Worm (Caenorhabditis elegans) whole organism, young adult: ENCODE results near the gene F14D2.14.
A peak's percentile ranks its signal among the peaks of the same experiment; 100 is the strongest.

Experiments used
- B0019.2 ChIP-seq: fragments of 200-800 bp; sonication (Bioruptor generic); conservative IDR thresholded peaks from 2 replicates; pipeline ENCODE4 v1.3.6; 2022; ENCODE audit warnings: missing genetic modification reagents, missing genetic modification characterization, missing compliant biosample characterization
- C06A6.2 ChIP-seq: fragments of 200-800 bp; sonication (Bioruptor generic); conservative IDR thresholded peaks from 2 replicates; pipeline ENCODE4 v1.3.6; 2022; ENCODE audit warnings: missing genetic modification characterization, missing compliant biosample characterization
- D2030.7 ChIP-seq: fragments of 200-800 bp; sonication (Bioruptor generic); IDR thresholded peaks from 2 replicates; pipeline ENCODE4 v1.3.6; 2022; ENCODE audit warnings: missing genetic modification reagents, missing genetic modification characterization, missing compliant biosample characterization
- F23B12.7 ChIP-seq: sonication (generic microtip); optimal IDR thresholded peaks from 2 replicates; lab custom pipeline; 2017; ENCODE audit warnings: missing genetic modification characterization, mild to moderate bottlenecking, missing compliant biosample characterization, antibody characterized with exemption, moderate library complexity; ENCODE audit not compliant: insufficient read depth
- F33H1.4 ChIP-seq: fragments of 200-800 bp; sonication (Bioruptor generic); IDR thresholded peaks from 2 replicates; pipeline ENCODE4 v1.3.6; 2022; ENCODE audit warnings: missing genetic modification reagents, missing genetic modification characterization, missing compliant biosample characterization
- F49E8.2 ChIP-seq: sonication (generic microtip); optimal IDR thresholded peaks from 3 replicates; lab custom pipeline; 2017; ENCODE audit warnings: missing genetic modification characterization, mild to moderate bottlenecking, missing compliant biosample characterization, antibody characterized with exemption, moderate library complexity; ENCODE audit not compliant: insufficient read depth
- Y67H2A.10 ChIP-seq: fragments of 200-800 bp; sonication (Bioruptor generic); conservative IDR thresholded peaks from 2 replicates; pipeline ENCODE4 v1.3.6; 2022; ENCODE audit warnings: missing genetic modification reagents, missing genetic modification characterization, missing compliant biosample characterization
- akir-1 ChIP-seq: fragments of 200-800 bp; sonication (Bioruptor generic); optimal IDR thresholded peaks from 2 replicates; lab custom pipeline; 2018; ENCODE audit warnings: mild to moderate bottlenecking, missing genetic modification characterization, moderate library complexity, missing compliant biosample characterization
- aptf-2 ChIP-seq: fragments of 200-800 bp; sonication (Bioruptor generic); conservative IDR thresholded peaks from 2 replicates; pipeline ENCODE4 v1.3.6; 2022; ENCODE audit warnings: missing genetic modification reagents, missing genetic modification characterization, missing compliant biosample characterization
- atf-7 ChIP-seq: sonication (generic microtip); optimal IDR thresholded peaks from 2 replicates; lab custom pipeline; 2017; ENCODE audit warnings: mild to moderate bottlenecking, missing genetic modification characterization, missing compliant biosample characterization
- cebp-2 ChIP-seq: fragments of 200-800 bp; sonication (Bioruptor generic); IDR thresholded peaks from 2 replicates; pipeline ENCODE4 v1.3.6; 2022; ENCODE audit warnings: missing genetic modification characterization, missing compliant biosample characterization
- ceh-40 ChIP-seq: fragments of 200-800 bp; sonication (Bioruptor generic); IDR thresholded peaks from 2 replicates; pipeline ENCODE4 v1.3.6; 2022; ENCODE audit warnings: missing genetic modification characterization, missing compliant biosample characterization
- dox-1 ChIP-seq: fragments of 200-800 bp; sonication (Bioruptor generic); IDR thresholded peaks from 2 replicates; pipeline ENCODE4 v1.3.6; 2022; ENCODE audit warnings: missing genetic modification reagents, missing genetic modification characterization, missing compliant biosample characterization
- dpff-1 ChIP-seq: sonication (generic microtip); optimal IDR thresholded peaks from 2 replicates; lab custom pipeline; 2017; ENCODE audit warnings: mild to moderate bottlenecking, missing genetic modification characterization, missing compliant biosample characterization
- efl-1 ChIP-seq: fragments of 150-350 bp; optimal IDR thresholded peaks from 2 replicates; lab custom pipeline; 2014; ENCODE audit warnings: missing biosample characterization, missing genetic modification reagents, missing genetic modification characterization
- hlh-12 ChIP-seq: sonication (generic microtip); optimal IDR thresholded peaks from 2 replicates; lab custom pipeline; 2016; ENCODE audit warnings: missing genetic modification characterization, missing compliant biosample characterization
- hsf-1 ChIP-seq: fragments of 200-800 bp; sonication (Bioruptor generic); IDR thresholded peaks from 2 replicates; pipeline ENCODE4 v1.3.6; 2022; ENCODE audit warnings: missing genetic modification reagents, missing genetic modification characterization, missing compliant biosample characterization
- lin-35 ChIP-seq, 3 experiments: fragments of 150-350 bp in 2 of 3; sonication (generic microtip) in 1 of 3; optimal IDR thresholded peaks; 2 replicates each; lab custom pipeline; 2014 to 2018; ENCODE audit warnings: missing biosample characterization in 3 of 3, missing genetic modification characterization in 3 of 3, missing genetic modification reagents in 3 of 3
- lsl-1 ChIP-seq: fragments of 200-800 bp; sonication (Bioruptor generic); optimal IDR thresholded peaks from 2 replicates; lab custom pipeline; 2018; ENCODE audit warnings: mild to moderate bottlenecking, missing genetic modification characterization, moderate library complexity, missing compliant biosample characterization
- madf-6 ChIP-seq: fragments of 200-800 bp; sonication (Bioruptor generic); IDR thresholded peaks from 2 replicates; pipeline ENCODE4 v1.3.6; 2022; ENCODE audit warnings: missing genetic modification reagents, missing genetic modification characterization, missing compliant biosample characterization
- madf-8 ChIP-seq: fragments of 200-800 bp; sonication (Bioruptor generic); conservative IDR thresholded peaks from 2 replicates; pipeline ENCODE4 v1.3.6; 2022; ENCODE audit warnings: missing genetic modification reagents, missing genetic modification characterization, missing compliant biosample characterization
- mcd-1 ChIP-seq: fragments of 200-800 bp; sonication (Bioruptor generic); IDR thresholded peaks from 2 replicates; pipeline ENCODE4 v1.3.6; 2022; ENCODE audit warnings: missing genetic modification reagents, missing genetic modification characterization, missing compliant biosample characterization
- mel-28 ChIP-seq: sonication (generic microtip); optimal IDR thresholded peaks from 2 replicates; lab custom pipeline; 2016; ENCODE audit warnings: borderline replicate concordance, mild to moderate bottlenecking, missing genetic modification characterization, missing compliant biosample characterization
- nhr-120 ChIP-seq: fragments of 200-800 bp; sonication (Bioruptor generic); IDR thresholded peaks from 2 replicates; pipeline ENCODE4 v1.3.6; 2022; ENCODE audit warnings: missing genetic modification characterization, missing compliant biosample characterization
- pbrm-1 ChIP-seq: fragments of 200-800 bp; sonication (Bioruptor generic); IDR thresholded peaks from 2 replicates; pipeline ENCODE4 v1.3.6; 2022; ENCODE audit warnings: missing genetic modification reagents, missing genetic modification characterization, missing compliant biosample characterization
- pha-4 ChIP-seq: fragments of 150-350 bp; sonication (generic microtip); optimal IDR thresholded peaks from 2 replicates; lab custom pipeline; 2014; ENCODE audit warnings: missing biosample characterization, missing genetic modification reagents, missing genetic modification characterization
- repo-1 ChIP-seq: sonication (generic microtip); optimal IDR thresholded peaks from 2 replicates; lab custom pipeline; 2017; ENCODE audit warnings: mild to moderate bottlenecking, missing genetic modification characterization, missing compliant biosample characterization
- rpc-1 ChIP-seq, 2 experiments: fragments of 150-350 bp in 1 of 2; sonication (generic microtip) in 1 of 2; optimal IDR thresholded peaks; 2 replicates each; lab custom pipeline; 2014 to 2018; ENCODE audit warnings: missing biosample characterization in 1 of 2, missing genetic modification characterization in 1 of 2, missing genetic modification reagents in 1 of 2, missing genotype in 1 of 2
- sdz-38 ChIP-seq: sonication (generic microtip); optimal IDR thresholded peaks from 2 replicates; lab custom pipeline; 2016; ENCODE audit warnings: missing genotype, missing genetic modification characterization, missing compliant biosample characterization
- snpc-4 ChIP-seq, 5 experiments: fragments of 150-350 bp in 1 of 5; sonication (generic microtip) in 4 of 5; optimal IDR thresholded peaks; 2 replicates each; lab custom pipeline; 2014 to 2018; ENCODE audit warnings: missing genetic modification characterization in 5 of 5, missing biosample characterization in 3 of 5, antibody characterized with exemption in 2 of 5, mild to moderate bottlenecking in 2 of 5, missing compliant biosample characterization in 2 of 5, missing genotype in 2 of 5, moderate library complexity in 2 of 5, missing genetic modification reagents in 1 of 5
- tbp1 ChIP-seq: fragments of 200-800 bp; sonication (Bioruptor generic); optimal IDR thresholded peaks from 2 replicates; lab custom pipeline; 2018; ENCODE audit warnings: mild to moderate bottlenecking, missing genetic modification characterization, missing compliant biosample characterization
- ztf-22 ChIP-seq: fragments of 200-800 bp; sonication (Bioruptor generic); optimal IDR thresholded peaks from 2 replicates; lab custom pipeline; 2018; ENCODE audit warnings: mild to moderate bottlenecking, missing genetic modification characterization, moderate library complexity, missing compliant biosample characterization
- ztf-3 ChIP-seq: fragments of 200-800 bp; sonication (Bioruptor generic); optimal IDR thresholded peaks from 2 replicates; lab custom pipeline; 2018; ENCODE audit warnings: mild to moderate bottlenecking, missing genetic modification characterization, missing compliant biosample characterization

The F14D2.14 gene

ce11 chrII:3365569-3365968 lies 17.8 kb upstream of the F14D2.14 start:
- TF ChIP-seq dox-1 (GFP tag; lab: Robert Waterston, UW) = peak; percentile 69
- peak; percentile 45 for TF ChIP-seq F33H1.4 (GFP tag; lab: Robert Waterston, UW)
- TF ChIP-seq pbrm-1 (GFP tag; lab: Robert Waterston, UW) = 0 out of 2 replicates have a peak, but pooled peaks have one; percentile 44
- TF ChIP-seq madf-6 (GFP tag; lab: Robert Waterston, UW) = 0 out of 2 replicates have a peak, but pooled peaks have one; percentile 20
- TF ChIP-seq cebp-2 (GFP tag; lab: Robert Waterston, UW) = 0 out of 2 replicates have a peak, but pooled peaks have one; percentile 42
- TF ChIP-seq hsf-1 = peak; percentile 96

ce11 chrII:3358834-3359233 lies 11.0 kb upstream of the F14D2.14 start, which contains the start of the genes lido-14 and bath-27:
Gene lido-14 (plus strand): TSS chrII:3359134.
Gene bath-27 (plus strand): TSS chrII:3359139.
- TF ChIP-seq F49E8.2 (tag; lab: Kevin White, UChicago) (no peak), aptf-2 (GFP tag; lab: Robert Waterston, UW) (no peak), Y67H2A.10 (GFP tag; lab: Robert Waterston, UW) (no peak), hlh-12 (tag; lab: Kevin White, UChicago) (no peak), ztf-22 (GFP tag; lab: Kevin White, UChicago) (no peak), repo-1 (tag; lab: Kevin White, UChicago) (no peak), akir-1 (GFP tag; lab: Kevin White, UChicago) (no peak), cebp-2 (GFP tag; lab: Robert Waterston, UW) (no peak), ztf-3 (GFP tag; lab: Kevin White, UChicago) (no peak), mcd-1 (no peak), sdz-38 (tag; lab: Kevin White, UChicago) (no peak), pha-4 (tag; lab: Kevin White, UChicago) (no peak), mel-28 (tag; lab: Kevin White, UChicago) (no peak), tbp1 (GFP tag; lab: Kevin White, UChicago) (no peak), C06A6.2 (GFP tag; lab: Robert Waterston, UW) (no peak), ceh-40 (no peak), nhr-120 (no peak), dpff-1 (tag; lab: Kevin White, UChicago) (no peak), lsl-1 (GFP tag; lab: Kevin White, UChicago) (no peak), B0019.2 (GFP tag; lab: Robert Waterston, UW) (no peak)

- TF ChIP-seq D2030.7 = peak; percentile 25; the same call in 1 of the 2 replicates
- peak; percentile 68 for TF ChIP-seq madf-6 (GFP tag; lab: Robert Waterston, UW)
- no peak for TF ChIP-seq F23B12.7 (tag; lab: Kevin White, UChicago)
- no peak for TF ChIP-seq atf-7 (tag; lab: Kevin White, UChicago)
- no peak for TF ChIP-seq lin-35 (GFP tag; optimal IDR thresholded peaks at IDR 0.05; lab: Kevin White, UChicago)
- TF ChIP-seq snpc-4 (GFP tag; optimal IDR thresholded peaks at IDR 0.05; lab: Kevin White, UChicago) = no peak
- no peak for TF ChIP-seq snpc-4 (tag; optimal IDR thresholded peaks at IDR 0.05; lab: Kevin White, UChicago)
- TF ChIP-seq rpc-1 (optimal IDR thresholded peaks at IDR 0.05; lab: Kevin White, UChicago) = no peak
- TF ChIP-seq rpc-1 (tag; optimal IDR thresholded peaks at IDR 0.05; lab: Kevin White, UChicago) = no peak
- no peak for TF ChIP-seq efl-1 (GFP tag; lab: Kevin White, UChicago)
- TF ChIP-seq madf-8 (GFP tag; lab: Robert Waterston, UW) = 0 out of 2 replicates have a peak, but pooled peaks have one; percentile 6
- TF ChIP-seq lsl-1 (GFP tag; lab: Kevin White, UChicago) = peak; percentile 86
- TF ChIP-seq dox-1 (GFP tag; lab: Robert Waterston, UW) = no peak
Observed at ce11 chrII:3349820-3350291, 2.1 kb upstream of the F14D2.14 start, which contains the start of gene F14D2.8. Gene F14D2.8 (minus strand): TSS chrII:3349870.
